Fruit fly (Drosophila melanogaster): ENCODE data around the gene Eip78C.

- no peak for TF ChIP-seq CG6791 (GFP tag; IDR thresholded peaks at IDR 0.05; ENCODE audit: partially characterized antibody)
- TF ChIP-seq H15 (GFP tag; IDR thresholded peaks at IDR 0.05): no peak
- no peak for TF ChIP-seq sim (GFP tag; IDR thresholded peaks at IDR 0.05)
- no peak for TF ChIP-seq CG31224 (GFP tag; IDR thresholded peaks at IDR 0.05)
- TF ChIP-seq gcm (GFP tag; optimal IDR thresholded peaks at IDR 0.05): no peak
- TF ChIP-seq CG7357 (GFP tag; IDR thresholded peaks at IDR 0.05): no peak
- no peak for TF ChIP-seq NC2α (GFP tag; optimal IDR thresholded peaks at IDR 0.05)
- TF ChIP-seq CG3726 (GFP tag; IDR thresholded peaks at IDR 0.05): no peak
- TF ChIP-seq CG17385 (GFP tag; optimal IDR thresholded peaks at IDR 0.05): no peak
- no peak for TF ChIP-seq pros (GFP tag; optimal IDR thresholded peaks at IDR 0.05)
Measured at dm6 chr3L:21273504-21273903, 47.1 kb downstream of the Eip78C start.

All from whole organism, embryonic.